Fruit fly (Drosophila melanogaster) whole organism, wandering third instar larva: ENCODE results near the gene melt.

ENCODE experiments used
- Abd-B ChIP-seq: fragments of >200 bp; optimal IDR thresholded peaks from 2 replicates; lab custom pipeline; 2017; ENCODE audit warnings: missing biosample characterization, missing genetic modification characterization
- CG32264 ChIP-seq: fragments of 200-800 bp; sonication (Bioruptor generic); optimal IDR thresholded peaks from 2 replicates; lab custom pipeline; 2016; ENCODE audit warnings: missing biosample characterization, missing genetic modification characterization
- CrebA ChIP-seq: fragments of 200-800 bp; sonication (Bioruptor generic); optimal IDR thresholded peaks from 2 replicates; lab custom pipeline; 2016; ENCODE audit warnings: missing biosample characterization, mild to moderate bottlenecking, missing genetic modification characterization, borderline replicate concordance
- Dfd ChIP-seq: fragments of >200 bp; optimal IDR thresholded peaks from 2 replicates; lab custom pipeline; 2017; ENCODE audit warnings: missing biosample characterization, missing genetic modification characterization
- Dif ChIP-seq: fragments of 200-275, 200-300 bp; sonication (Bioruptor generic); optimal IDR thresholded peaks from 2 replicates; lab custom pipeline; 2018; ENCODE audit warnings: missing biosample characterization, missing genetic modification characterization; ENCODE audit not compliant: partially characterized antibody
- GATAd ChIP-seq: sonication (Bioruptor generic); optimal IDR thresholded peaks from 2 replicates; lab custom pipeline; 2016; ENCODE audit warnings: missing biosample characterization, missing genetic modification characterization
- HLH106 ChIP-seq: fragments of 200-800 bp; optimal IDR thresholded peaks from 3 replicates; lab custom pipeline; 2019; ENCODE audit warnings: missing biosample characterization, mild to moderate bottlenecking, missing genetic modification characterization, moderate library complexity
- Hnf4 ChIP-seq: fragments of 200-800 bp; sonication (Bioruptor generic); optimal IDR thresholded peaks from 2 replicates; lab custom pipeline; 2016; ENCODE audit warnings: missing biosample characterization, mild to moderate bottlenecking, missing genetic modification characterization
- Hr78 ChIP-seq: fragments of >200 bp; optimal IDR thresholded peaks from 2 replicates; lab custom pipeline; 2017; ENCODE audit warnings: missing biosample characterization, missing genetic modification characterization
- Hr83 ChIP-seq: fragments of 200-300 bp; sonication (Bioruptor generic); optimal IDR thresholded peaks from 2 replicates; lab custom pipeline; 2016; ENCODE audit warnings: missing biosample characterization, mild to moderate bottlenecking, missing genetic modification characterization, moderate library complexity; ENCODE audit not compliant: poor library complexity, severe bottlenecking
- Jra ChIP-seq: sonication (Bioruptor generic); optimal IDR thresholded peaks from 2 replicates; lab custom pipeline; 2016; ENCODE audit warnings: missing biosample characterization, missing genetic modification characterization
- Myc ChIP-seq: fragments of >200 bp; optimal IDR thresholded peaks from 2 replicates; lab custom pipeline; 2017
- N ChIP-seq: fragments of >200 bp; optimal IDR thresholded peaks from 2 replicates; lab custom pipeline; 2018; ENCODE audit warnings: missing biosample characterization, missing external identifiers, missing genetic modification characterization
- OdsH ChIP-seq: fragments of 200-800 bp; sonication (Bioruptor generic); optimal IDR thresholded peaks from 2 replicates; lab custom pipeline; 2016; ENCODE audit warnings: missing biosample characterization, mild to moderate bottlenecking, missing genetic modification characterization
- Rel ChIP-seq, 2 experiments: fragments of 200-800 bp; sonication (Bioruptor generic) in 1 of 2; optimal IDR thresholded peaks; 2 replicates in 1 of 2; 3 replicates in 1 of 2; lab custom pipeline; 2016 to 2019; ENCODE audit warnings: mild to moderate bottlenecking in 2 of 2, missing biosample characterization in 2 of 2, missing genetic modification characterization in 2 of 2, moderate library complexity in 1 of 2
- Sp1 ChIP-seq: fragments of 200-800 bp; sonication (Bioruptor generic); optimal IDR thresholded peaks from 3 replicates; lab custom pipeline; 2019; ENCODE audit warnings: missing biosample characterization, mild to moderate bottlenecking, missing genetic modification characterization, moderate library complexity
- br ChIP-seq: fragments of 200-800 bp; sonication (Bioruptor generic); optimal IDR thresholded peaks from 2 replicates; lab custom pipeline; 2016; ENCODE audit warnings: missing biosample characterization, missing genetic modification characterization
- brk ChIP-seq: fragments of 200-800 bp; sonication (Bioruptor generic); optimal IDR thresholded peaks from 2 replicates; lab custom pipeline; 2016; ENCODE audit warnings: missing biosample characterization, mild to moderate bottlenecking, missing genetic modification characterization
- dl ChIP-seq, 2 experiments: fragments of 175-275, 200-275 bp in 1 of 2; fragments of 200-275 bp in 1 of 2; sonication (Bioruptor generic); optimal IDR thresholded peaks; lab custom pipeline; 2018; ENCODE audit warnings: mild to moderate bottlenecking in 2 of 2, missing biosample characterization in 2 of 2, missing genetic modification characterization in 2 of 2, moderate library complexity in 2 of 2; ENCODE audit not compliant: partially characterized antibody in 2 of 2, insufficient read depth in 1 of 2
- dmrt93B ChIP-seq: fragments of 200-800 bp; sonication (Bioruptor generic); optimal IDR thresholded peaks from 2 replicates; lab custom pipeline; 2018; ENCODE audit warnings: missing biosample characterization, mild to moderate bottlenecking, missing genetic modification characterization
- dsf ChIP-seq: sonication (Bioruptor generic); optimal IDR thresholded peaks from 2 replicates; lab custom pipeline; 2016; ENCODE audit warnings: missing biosample characterization, missing genetic modification characterization, borderline replicate concordance
- ey ChIP-seq: fragments of 200-800 bp; sonication (Bioruptor generic); optimal IDR thresholded peaks from 2 replicates; lab custom pipeline; 2016; ENCODE audit warnings: missing biosample characterization, missing genetic modification characterization
- foxo ChIP-seq, 2 experiments: fragments of 200-800 bp; sonication (Bioruptor generic); optimal IDR thresholded peaks; 2 replicates in 1 of 2; 3 replicates in 1 of 2; lab custom pipeline; 2016 to 2017; ENCODE audit warnings: missing biosample characterization in 2 of 2, missing genetic modification characterization in 2 of 2
- fru ChIP-seq: fragments of 200-800 bp; sonication (Bioruptor generic); optimal IDR thresholded peaks from 3 replicates; lab custom pipeline; 2016; ENCODE audit warnings: missing biosample characterization, mild to moderate bottlenecking, missing genetic modification characterization
- h ChIP-seq: fragments of 200-800 bp; sonication (Bioruptor generic); optimal IDR thresholded peaks from 3 replicates; lab custom pipeline; 2016; ENCODE audit warnings: missing biosample characterization, mild to moderate bottlenecking, missing genetic modification characterization
- jim ChIP-seq: fragments of 175-275, 200-325 bp; sonication (Bioruptor generic); optimal IDR thresholded peaks from 2 replicates; lab custom pipeline; 2016; ENCODE audit warnings: missing biosample characterization, mild to moderate bottlenecking, missing genetic modification characterization
- pan ChIP-seq: fragments of >200 bp; optimal IDR thresholded peaks from 2 replicates; lab custom pipeline; 2017
- rgr ChIP-seq: fragments of 200-800 bp; sonication (Bioruptor generic); optimal IDR thresholded peaks from 3 replicates; lab custom pipeline; 2016; ENCODE audit warnings: missing biosample characterization, mild to moderate bottlenecking, missing genetic modification characterization
- sage ChIP-seq: fragments of 200-800 bp; sonication (Bioruptor generic); optimal IDR thresholded peaks from 2 replicates; lab custom pipeline; 2016; ENCODE audit warnings: missing biosample characterization, mild to moderate bottlenecking, missing genetic modification characterization
- sv ChIP-seq: fragments of 200-800 bp; sonication (Bioruptor generic); optimal IDR thresholded peaks from 3 replicates; lab custom pipeline; 2016; ENCODE audit warnings: missing biosample characterization, missing genetic modification characterization
- tai ChIP-seq: sonication (Bioruptor generic); optimal IDR thresholded peaks from 2 replicates; lab custom pipeline; 2016; ENCODE audit warnings: missing biosample characterization, missing genetic modification characterization
- usp ChIP-seq: fragments of >200 bp; optimal IDR thresholded peaks from 2 replicates; lab custom pipeline; 2017; ENCODE audit warnings: missing biosample characterization, missing genetic modification characterization
- woc ChIP-seq: sonication (Bioruptor generic); optimal IDR thresholded peaks from 2 replicates; lab custom pipeline; 2016; ENCODE audit warnings: missing biosample characterization, mild to moderate bottlenecking, missing genetic modification characterization

melt gene

DNA sequence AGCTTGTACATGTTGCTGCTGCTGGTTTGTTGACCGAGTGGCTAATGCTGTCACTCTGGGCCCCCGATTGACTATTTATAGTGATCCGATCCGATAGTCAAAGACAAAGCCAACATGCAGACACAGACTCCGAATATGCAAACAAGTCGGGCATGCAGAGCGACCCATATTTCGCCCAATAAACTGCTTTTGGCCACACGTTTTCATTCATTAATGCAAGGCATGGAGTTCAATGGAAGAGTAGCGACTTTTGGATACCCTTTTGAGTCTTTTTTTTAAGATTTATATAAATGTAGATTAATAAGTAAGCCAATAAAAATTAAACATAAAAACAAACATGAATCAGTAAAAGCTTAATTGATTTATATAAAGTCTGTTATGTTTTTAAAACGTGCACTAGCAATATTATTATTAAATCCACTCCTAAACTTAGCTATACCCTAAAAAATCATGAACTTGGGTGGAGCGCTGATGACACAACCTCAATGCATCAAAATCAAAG lies 47.7 kb upstream of the melt start, which contains the start of gene Cpr65Ea:
Gene Cpr65Ea (minus strand): TSS at position 51 of the 502 bp plus-strand sequence.
- TF ChIP-seq br (GFP tag; lab: Kevin White, UChicago), result no peak
- no peak for TF ChIP-seq dmrt93B (GFP tag; lab: Kevin White, UChicago)
- TF ChIP-seq Myc (lab: Kevin White, UChicago), result no peak
- TF ChIP-seq usp (GFP tag; lab: Kevin White, UChicago), result no peak
- no peak for TF ChIP-seq OdsH (GFP tag; lab: Kevin White, UChicago)
- no peak for TF ChIP-seq rgr (GFP tag; lab: Kevin White, UChicago)
- no peak for TF ChIP-seq N (GFP tag; lab: Kevin White, UChicago)
- TF ChIP-seq brk, result no peak
- TF ChIP-seq Hnf4 (GFP tag; lab: Kevin White, UChicago), result no peak
- TF ChIP-seq tai, result no peak
- no peak for TF ChIP-seq Dfd (GFP tag; lab: Kevin White, UChicago)

dm6 chr3L:7087347-7087746 lies 47.0 kb upstream of the melt start:
- TF ChIP-seq jim (GFP tag; lab: Kevin White, UChicago) (no peak), woc (GFP tag; lab: Kevin White, UChicago) (no peak), Hnf4 (GFP tag; lab: Kevin White, UChicago) (no peak), Sp1 (no peak), HLH106 (no peak), Dif (GFP tag; lab: Kevin White, UChicago) (no peak)

- TF ChIP-seq h (no peak), dsf (GFP tag; lab: Kevin White, UChicago) (no peak), foxo (GFP tag; optimal IDR thresholded peaks at IDR 0.05; lab: Kevin White, UChicago) (no peak), Rel (GFP tag; optimal IDR thresholded peaks at IDR 0.05; lab: Kevin White, UChicago) (no peak), Rel (tag; optimal IDR thresholded peaks at IDR 0.05; lab: Kevin White, UChicago) (no peak), GATAd (no peak), Jra (no peak), Myc (lab: Kevin White, UChicago) (no peak), OdsH (GFP tag; lab: Kevin White, UChicago) (no peak), Dfd (GFP tag; lab: Kevin White, UChicago) (no peak), dl (GFP tag; optimal IDR thresholded peaks at IDR 0.05; lab: Kevin White, UChicago; ENCODE audit: insufficient read depth in 1 of 2, partially characterized antibody in 2 of 2) (no peak), pan (lab: Kevin White, UChicago) (no peak), usp (GFP tag; lab: Kevin White, UChicago) (no peak), sv (no peak), HLH106 (no peak), jim (GFP tag; lab: Kevin White, UChicago) (no peak)
Measured at dm6 chr3L:7088687-7089086, 45.6 kb upstream of the melt start, which contains the start of gene Cpr65Eb. Gene Cpr65Eb (minus strand): TSS chr3L:7088787.

- TF ChIP-seq OdsH (GFP tag; lab: Kevin White, UChicago) (no peak), fru (GFP tag; lab: Kevin White, UChicago) (peak; percentile 2), h (peak; percentile 36), Hr83 (GFP tag; lab: Kevin White, UChicago) (no peak), sv (no peak), HLH106 (peak; percentile 5), GATAd (no peak), Abd-B (GFP tag; lab: Kevin White, UChicago) (no peak)
Measured at dm6 chr3L:7090764-7091163, 43.6 kb upstream of the melt start.

DNA sequence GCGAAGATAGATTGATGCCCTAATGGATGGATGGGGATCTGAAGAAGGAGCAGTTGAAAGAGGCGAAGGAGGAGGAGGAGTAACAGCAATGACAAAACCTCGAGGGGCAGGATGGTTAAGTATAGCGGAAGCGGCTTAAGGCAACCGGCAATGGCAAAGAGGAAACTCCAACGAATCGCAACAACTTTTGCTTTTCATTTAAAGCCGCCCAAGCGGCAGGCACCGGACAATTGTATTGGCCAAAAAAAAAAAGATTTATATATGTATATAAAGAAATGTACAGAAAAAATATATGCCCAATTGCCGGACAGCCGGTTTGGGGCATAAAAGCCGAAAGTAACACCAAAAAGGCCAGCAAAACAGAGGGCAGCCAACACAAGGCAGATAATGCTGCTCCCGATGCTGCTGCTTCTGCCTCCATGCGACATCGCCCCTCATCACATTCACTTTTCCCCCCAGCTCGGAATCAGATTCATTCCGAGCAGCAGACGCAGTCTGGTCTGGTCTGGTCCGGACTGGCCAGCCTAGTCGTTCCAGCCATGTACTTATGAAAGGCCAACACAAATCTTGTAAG lies 42.9 kb upstream of the melt start:
- TF ChIP-seq pan (lab: Kevin White, UChicago), result no peak

DNA sequence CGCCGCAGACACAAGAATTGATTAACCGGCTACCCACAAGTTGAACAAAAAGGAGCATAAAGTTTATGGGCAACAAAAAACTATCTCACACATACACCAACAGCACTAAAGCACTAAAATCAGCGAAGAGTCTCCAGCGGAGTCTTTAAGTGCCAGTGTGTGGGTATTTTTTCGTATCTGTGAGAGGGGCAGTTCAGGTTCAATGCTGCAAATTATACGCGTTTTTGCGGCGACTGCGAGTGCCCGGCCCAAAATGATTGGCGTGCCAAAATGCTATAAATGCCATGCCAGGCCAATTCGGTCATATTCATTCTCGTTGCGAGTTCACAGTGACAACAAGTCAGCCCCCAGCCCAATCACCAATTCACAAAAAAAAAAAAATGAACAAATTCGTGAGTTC lies 41.4 kb upstream of the melt start, which contains the start of gene Cpr65Ec:
Gene Cpr65Ec (plus strand): TSS at position 301 of the 400 bp plus-strand sequence.
- no peak for TF ChIP-seq CrebA (GFP tag; lab: Kevin White, UChicago)
- no peak for TF ChIP-seq usp (GFP tag; lab: Kevin White, UChicago)
- TF ChIP-seq Myc (lab: Kevin White, UChicago), result no peak
- TF ChIP-seq Rel (GFP tag; optimal IDR thresholded peaks at IDR 0.05; lab: Kevin White, UChicago), result no peak
- TF ChIP-seq Rel (tag; optimal IDR thresholded peaks at IDR 0.05; lab: Kevin White, UChicago), result no peak
- no peak for TF ChIP-seq CG32264 (GFP tag; lab: Kevin White, UChicago)
- no peak for TF ChIP-seq Sp1
- TF ChIP-seq sage (GFP tag; lab: Kevin White, UChicago), result no peak
- TF ChIP-seq dl (GFP tag; optimal IDR thresholded peaks at IDR 0.05; lab: Kevin White, UChicago; ENCODE audit: insufficient read depth in 1 of 2, partially characterized antibody in 2 of 2), result no peak
- TF ChIP-seq foxo (GFP tag; optimal IDR thresholded peaks at IDR 0.05; lab: Kevin White, UChicago), result no peak
- no peak for TF ChIP-seq Hnf4 (GFP tag; lab: Kevin White, UChicago)
- TF ChIP-seq Dif (GFP tag; lab: Kevin White, UChicago), result no peak
- no peak for TF ChIP-seq Hr83 (GFP tag; lab: Kevin White, UChicago)
- TF ChIP-seq HLH106, result no peak
- no peak for TF ChIP-seq h
- TF ChIP-seq brk, result no peak
- no peak for TF ChIP-seq ey (GFP tag; lab: Kevin White, UChicago)
- no peak for TF ChIP-seq sv
- TF ChIP-seq Hr78 (GFP tag; lab: Kevin White, UChicago), result no peak
